Worm (Caenorhabditis elegans): ENCODE measurements around the gene C50E3.13.

ce11 chrV:7639787-7640186, 15.7 kb upstream of the C50E3.13 start, which contains the start of gene F07C4.10:
- TF ChIP-seq flt-1 (GFP tag; IDR thresholded peaks at IDR 0.05) = no peak
- TF ChIP-seq cog-1 (tag; optimal IDR thresholded peaks at IDR 0.05) = no peak
- TF ChIP-seq ztf-23 (GFP tag; IDR thresholded peaks at IDR 0.05) = no peak
- no peak for TF ChIP-seq tab-1 (GFP tag; IDR thresholded peaks at IDR 0.05)
- TF ChIP-seq T22C8.4 (GFP tag; IDR thresholded peaks at IDR 0.05) = no peak
- TF ChIP-seq med-1 (GFP tag; optimal IDR thresholded peaks at IDR 0.05; ENCODE audit: insufficient read depth) = no peak
- no peak for TF ChIP-seq ref-1 (GFP tag; conservative IDR thresholded peaks at IDR 0.05)
- no peak for TF ChIP-seq klf-2 (GFP tag; conservative IDR thresholded peaks at IDR 0.05)

Measured in whole organism, midembryonic.